Worm (Caenorhabditis elegans): ENCODE data around the gene zig-3.

- TF ChIP-seq lin-35 (GFP tag; optimal IDR thresholded peaks at IDR 0.05) (no peak), F10E7.11 (tag; optimal IDR thresholded peaks at IDR 0.05) (no peak), F57A8.1 (GFP tag; optimal IDR thresholded peaks at IDR 0.05) (no peak), snpc-4 (GFP tag; optimal IDR thresholded peaks at IDR 0.05) (no peak), snpc-4 (tag; optimal IDR thresholded peaks at IDR 0.05) (no peak), K12H6.12 (tag; optimal IDR thresholded peaks at IDR 0.05) (no peak), unc-130 (GFP tag; optimal IDR thresholded peaks at IDR 0.05) (no peak), lin-26 (GFP tag; IDR thresholded peaks at IDR 0.05) (no peak), ama-1 (optimal IDR thresholded peaks at IDR 0.05) (no peak), ama-1 (GFP tag; optimal IDR thresholded peaks at IDR 0.05) (no peak), ztf-6 (GFP tag; IDR thresholded peaks at IDR 0.05) (no peak)
Measured at ce11 chrX:7953063-7953337, 22.4 kb downstream of the zig-3 start.

Data from whole organism, young adult.